Worm (Caenorhabditis elegans) whole organism, L4/young adult: ENCODE data around the gene flr-4.

Source experiments
- W03F9.2 ChIP-seq: fragments of 150-350 bp; optimal IDR thresholded peaks from 2 replicates; lab custom pipeline; 2014; ENCODE audit warnings: missing biosample characterization, missing genetic modification characterization
- dao-5 ChIP-seq: sonication (generic microtip); optimal IDR thresholded peaks from 2 replicates; lab custom pipeline; 2016; ENCODE audit warnings: missing genotype, missing genetic modification characterization, moderate library complexity, missing compliant biosample characterization
- him-1 ChIP-seq: sonication (generic microtip); optimal IDR thresholded peaks from 2 replicates; lab custom pipeline; 2016; ENCODE audit warnings: missing genotype, missing genetic modification reagents, missing genetic modification characterization, missing compliant biosample characterization

- no peak for TF ChIP-seq him-1 (tag; lab: Kevin White, UChicago)
- TF ChIP-seq W03F9.2 (tag; lab: Kevin White, UChicago) = no peak
- no peak for TF ChIP-seq dao-5 (tag; lab: Kevin White, UChicago)
Observed at ce11 chrX:15092775-15093386, 3.7 kb downstream of the flr-4 start.
